Fruit fly (Drosophila melanogaster) S2 (cell line): ENCODE data around the gene CG34056.

Experiments used
- CG8478 ChIP-seq: fragments of >200 bp; optimal IDR thresholded peaks from 2 replicates; lab custom pipeline; 2018
- CTCF ChIP-seq, 2 experiments: fragments of >200 bp; optimal IDR thresholded peaks; 2 replicates each; lab custom pipeline; 2018

dm6 chr3L:851061-851460, 44.7 kb upstream of the CG34056 start, which contains the start of gene Dci:
- TF ChIP-seq CG8478 (lab: Kevin White, UChicago) (no peak), CTCF (optimal IDR thresholded peaks at IDR 0.05; lab: Kevin White, UChicago) (no peak)
